Worm (Caenorhabditis elegans) whole organism, L4 larva: ENCODE data around the gene F46G10.1.
A peak's percentile ranks its signal among the peaks of the same experiment; 100 is the strongest.

Experiments used
- D1046.2 ChIP-seq: fragments of 200-800 bp; sonication (Bioruptor generic); IDR thresholded peaks from 2 replicates; pipeline ENCODE4 v1.3.6; 2022; ENCODE audit warnings: missing genetic modification characterization, missing compliant biosample characterization
- F10B5.3 ChIP-seq: sonication (generic microtip); optimal IDR thresholded peaks from 2 replicates; lab custom pipeline; 2016; ENCODE audit warnings: mild to moderate bottlenecking, missing genetic modification characterization, missing compliant biosample characterization
- F37D6.2 ChIP-seq: sonication (generic microtip); optimal IDR thresholded peaks from 2 replicates; lab custom pipeline; 2016; ENCODE audit warnings: mild to moderate bottlenecking, missing genetic modification characterization, missing compliant biosample characterization
- F44E2.7 ChIP-seq: fragments of 200-800 bp; sonication (Bioruptor generic); IDR thresholded peaks from 2 replicates; pipeline ENCODE4 v2.1.2; 2022; ENCODE audit warnings: missing genetic modification characterization, missing compliant biosample characterization
- F49E8.2 ChIP-seq: sonication (generic microtip); optimal IDR thresholded peaks from 2 replicates; lab custom pipeline; 2016; ENCODE audit warnings: missing compliant biosample characterization, mild to moderate bottlenecking, missing genetic modification characterization, borderline replicate concordance
- Y5F2A.4 ChIP-seq: fragments of 200-800 bp; sonication (Bioruptor generic); optimal IDR thresholded peaks from 2 replicates; lab custom pipeline; 2018; ENCODE audit warnings: mild to moderate bottlenecking, missing genetic modification characterization, missing compliant biosample characterization
- ZK546.5 ChIP-seq, 2 experiments: sonication (generic microtip); optimal IDR thresholded peaks; 2 replicates each; lab custom pipeline; 2017; ENCODE audit warnings: missing biosample characterization in 2 of 2, missing genetic modification characterization in 2 of 2
- aha-1 ChIP-seq: fragments of 150-350 bp; peaks from one replicate; lab custom pipeline; 2014; ENCODE audit warnings: missing biosample characterization, missing genetic modification characterization
- aly-2 ChIP-seq: sonication (generic microtip); optimal IDR thresholded peaks from 2 replicates; lab custom pipeline; 2018; ENCODE audit warnings: missing biosample characterization, missing genetic modification characterization
- ama-1 ChIP-seq: fragments of 150-350 bp; optimal IDR thresholded peaks from 2 replicates; lab custom pipeline; 2014; ENCODE audit warnings: inconsistent platforms, mixed read lengths
- arid-1 ChIP-seq: fragments of 200-800 bp; sonication (Bioruptor generic); conservative IDR thresholded peaks from 2 replicates; pipeline ENCODE4 v1.3.6; 2022; ENCODE audit warnings: missing genetic modification reagents, missing genetic modification characterization, missing compliant biosample characterization
- ceh-32 ChIP-seq: sonication (generic microtip); optimal IDR thresholded peaks from 2 replicates; lab custom pipeline; 2016; ENCODE audit warnings: mild to moderate bottlenecking, missing genetic modification characterization, missing compliant biosample characterization; ENCODE audit not compliant: poor library complexity
- ceh-44 ChIP-seq: fragments of 200-800 bp; sonication (Bioruptor generic); IDR thresholded peaks from 2 replicates; pipeline ENCODE4 v1.3.6; 2022; ENCODE audit warnings: missing genetic modification reagents, missing genetic modification characterization, missing compliant biosample characterization
- ceh-62 ChIP-seq: sonication (generic microtip); optimal IDR thresholded peaks from 2 replicates; lab custom pipeline; 2017; ENCODE audit warnings: missing biosample characterization, missing genetic modification characterization
- ceh-82 ChIP-seq: sonication (generic microtip); optimal IDR thresholded peaks from 2 replicates; lab custom pipeline; 2017; ENCODE audit warnings: missing biosample characterization, missing genetic modification characterization
- ces-1 ChIP-seq: fragments of 150-350 bp; sonication (generic microtip); optimal IDR thresholded peaks from 4 replicates; lab custom pipeline; 2014; ENCODE audit warnings: missing biosample characterization, missing genetic modification reagents, missing genetic modification characterization
- daf-16 ChIP-seq, 3 experiments: sonication (generic microtip); optimal IDR thresholded peaks; 2 replicates each; lab custom pipeline; 2016 to 2017; ENCODE audit warnings: missing genetic modification characterization in 3 of 3, missing genetic modification reagents in 3 of 3, mild to moderate bottlenecking in 2 of 3, missing compliant biosample characterization in 2 of 3, missing biosample characterization in 1 of 3, moderate library complexity in 1 of 3
- daf-19 ChIP-seq: fragments of 200-800 bp; sonication (Bioruptor generic); conservative IDR thresholded peaks from 2 replicates; pipeline ENCODE4 v1.3.6; 2022; ENCODE audit warnings: missing genetic modification characterization, missing compliant biosample characterization
- daf-8 ChIP-seq: fragments of 200-800 bp; sonication (Bioruptor generic); IDR thresholded peaks from 2 replicates; pipeline ENCODE4 v1.3.6; 2022; ENCODE audit warnings: missing genetic modification characterization, missing compliant biosample characterization
- dmd-6 ChIP-seq: fragments of 200-800 bp; sonication (Bioruptor generic); IDR thresholded peaks from 2 replicates; pipeline ENCODE4 v1.3.6; 2022; ENCODE audit warnings: missing genetic modification reagents, missing genetic modification characterization, missing compliant biosample characterization
- dmd-8 ChIP-seq: fragments of 200-800 bp; sonication (Bioruptor generic); IDR thresholded peaks from 2 replicates; pipeline ENCODE4 v1.3.6; 2022; ENCODE audit warnings: missing genetic modification characterization, missing compliant biosample characterization
- duxl-1 ChIP-seq: sonication (generic microtip); optimal IDR thresholded peaks from 2 replicates; lab custom pipeline; 2016; ENCODE audit warnings: mild to moderate bottlenecking, missing genetic modification characterization, moderate library complexity, missing compliant biosample characterization; ENCODE audit not compliant: poor library complexity
- dve-1 ChIP-seq: sonication (generic microtip); optimal IDR thresholded peaks from 2 replicates; lab custom pipeline; 2017; ENCODE audit warnings: antibody characterized with exemption, mild to moderate bottlenecking, missing genetic modification characterization, missing compliant biosample characterization; ENCODE audit not compliant: insufficient read depth
- egl-43 ChIP-seq: fragments of 200-800 bp; sonication (Bioruptor generic); IDR thresholded peaks from 2 replicates; pipeline ENCODE4 v1.3.6; 2022; ENCODE audit warnings: missing genetic modification reagents, missing genetic modification characterization, missing compliant biosample characterization
- gei-8 ChIP-seq: fragments of 200-800 bp; sonication (Bioruptor generic); optimal IDR thresholded peaks from 2 replicates; lab custom pipeline; 2018; ENCODE audit warnings: mild to moderate bottlenecking, missing genetic modification characterization, missing compliant biosample characterization
- hlh-11 ChIP-seq: fragments of 200-800 bp; sonication (Bioruptor generic); optimal IDR thresholded peaks from 2 replicates; lab custom pipeline; 2018; ENCODE audit warnings: mild to moderate bottlenecking, missing genetic modification characterization, missing compliant biosample characterization
- hmg-1.1 ChIP-seq: fragments of 200-800 bp; sonication (Bioruptor generic); IDR thresholded peaks from 2 replicates; pipeline ENCODE4 v1.3.6; 2022; ENCODE audit warnings: missing genetic modification reagents, missing genetic modification characterization, missing compliant biosample characterization
- lim-7 ChIP-seq: fragments of 200-800 bp; sonication (Bioruptor generic); IDR thresholded peaks from 2 replicates; pipeline ENCODE4 v1.3.6; 2022; ENCODE audit warnings: missing genetic modification characterization, missing compliant biosample characterization
- lin-29 ChIP-seq: fragments of 200-800 bp; sonication (Bioruptor generic); IDR thresholded peaks from 2 replicates; pipeline ENCODE4 v1.3.6; 2022; ENCODE audit warnings: missing genetic modification reagents, missing genetic modification characterization, missing compliant biosample characterization
- lin-38 ChIP-seq: fragments of 200-800 bp; sonication (Bioruptor generic); IDR thresholded peaks from 2 replicates; pipeline ENCODE4 v1.3.6; 2022; ENCODE audit warnings: missing genetic modification reagents, missing genetic modification characterization, missing compliant biosample characterization
- lir-3 ChIP-seq: sonication (generic microtip); optimal IDR thresholded peaks from 2 replicates; lab custom pipeline; 2016; ENCODE audit warnings: mild to moderate bottlenecking, missing genetic modification characterization, missing compliant biosample characterization
- lsy-2 ChIP-seq, 2 experiments: fragments of 150-350 bp in 1 of 2; sonication (generic microtip) in 1 of 2; optimal IDR thresholded peaks; 2 replicates each; lab custom pipeline; 2014 to 2017; ENCODE audit warnings: missing biosample characterization in 2 of 2, missing genetic modification characterization in 2 of 2
- madf-5 ChIP-seq, 2 experiments: fragments of 200-800 bp; sonication (Bioruptor generic); IDR thresholded peaks; 2 replicates each; pipeline ENCODE4 v1.3.6; 2022; ENCODE audit warnings: missing compliant biosample characterization in 2 of 2, missing genetic modification characterization in 2 of 2
- madf-9 ChIP-seq: fragments of 200-800 bp; sonication (Bioruptor generic); conservative IDR thresholded peaks from 2 replicates; pipeline ENCODE4 v1.3.6; 2022; ENCODE audit warnings: missing genetic modification reagents, missing genetic modification characterization, missing compliant biosample characterization
- mdl-1 ChIP-seq, 2 experiments: fragments of 150-350 bp in 1 of 2; sonication (generic microtip) in 1 of 2; optimal IDR thresholded peaks; 2 replicates each; lab custom pipeline; 2014 to 2017; ENCODE audit warnings: missing biosample characterization in 2 of 2, missing genetic modification characterization in 2 of 2
- mep-1 ChIP-seq: fragments of 150-350 bp; sonication (generic microtip); optimal IDR thresholded peaks from 3 replicates; lab custom pipeline; 2014; ENCODE audit warnings: missing biosample characterization, missing genetic modification characterization
- mes-2 ChIP-seq: sonication (generic microtip); optimal IDR thresholded peaks from 2 replicates; lab custom pipeline; 2016; ENCODE audit warnings: missing genotype, mild to moderate bottlenecking, missing genetic modification characterization, missing compliant biosample characterization; ENCODE audit not compliant: poor library complexity, severe bottlenecking
- mxl-3 ChIP-seq: fragments of 200-800 bp; sonication (Bioruptor generic); optimal IDR thresholded peaks from 2 replicates; lab custom pipeline; 2018; ENCODE audit warnings: mild to moderate bottlenecking, missing genetic modification characterization, missing compliant biosample characterization
- nhr-102 ChIP-seq: sonication (generic microtip); optimal IDR thresholded peaks from 2 replicates; lab custom pipeline; 2016; ENCODE audit warnings: mild to moderate bottlenecking, missing genetic modification characterization, moderate library complexity, missing compliant biosample characterization
- nhr-42 ChIP-seq: fragments of 200-800 bp; sonication (Bioruptor generic); IDR thresholded peaks from 2 replicates; pipeline ENCODE4 v1.3.6; 2022; ENCODE audit warnings: missing genetic modification characterization, missing compliant biosample characterization
- pqm-1 ChIP-seq: sonication (generic microtip); optimal IDR thresholded peaks from 2 replicates; lab custom pipeline; 2017; ENCODE audit warnings: missing biosample characterization, missing genetic modification characterization
- saeg-2 ChIP-seq: fragments of 200-800 bp; sonication (Bioruptor generic); IDR thresholded peaks from 2 replicates; pipeline ENCODE4 v1.3.6; 2022; ENCODE audit warnings: missing genetic modification reagents, missing genetic modification characterization, missing compliant biosample characterization
- set-16 ChIP-seq: fragments of 200-800 bp; sonication (Bioruptor generic); IDR thresholded peaks from 2 replicates; pipeline ENCODE4 v1.3.6; 2022; ENCODE audit warnings: missing genetic modification reagents, missing genetic modification characterization, missing compliant biosample characterization
- snpc-1.2 ChIP-seq: fragments of 200-800 bp; sonication (Bioruptor generic); IDR thresholded peaks from 2 replicates; pipeline ENCODE4 v1.3.6; 2022; ENCODE audit warnings: missing genetic modification reagents, missing genetic modification characterization, missing compliant biosample characterization
- spr-3 ChIP-seq: fragments of 200-800 bp; sonication (Bioruptor generic); optimal IDR thresholded peaks from 2 replicates; lab custom pipeline; 2018; ENCODE audit warnings: mild to moderate bottlenecking, missing genetic modification characterization, missing compliant biosample characterization
- tra-1 ChIP-seq: fragments of 200-800 bp; sonication (Bioruptor generic); IDR thresholded peaks from 2 replicates; pipeline ENCODE4 v1.3.6; 2022; ENCODE audit warnings: missing genetic modification reagents, missing genetic modification characterization, missing compliant biosample characterization
- unc-130 ChIP-seq: sonication (generic microtip); optimal IDR thresholded peaks from 2 replicates; lab custom pipeline; 2016; ENCODE audit warnings: missing genetic modification reagents, missing genetic modification characterization, missing compliant biosample characterization
- unc-62 ChIP-seq, 3 experiments: fragments of 150-350 bp in 1 of 3; sonication (generic microtip); optimal IDR thresholded peaks in 2 of 3; peaks in 1 of 3; 1 replicate in 1 of 3; 2 replicates in 2 of 3; lab custom pipeline; 2014 to 2017; ENCODE audit warnings: missing biosample characterization in 3 of 3, missing genetic modification characterization in 3 of 3, missing genetic modification reagents in 3 of 3, missing genotype in 1 of 3
- zfp-3 ChIP-seq: fragments of 200-800 bp; sonication (Bioruptor generic); conservative IDR thresholded peaks from 2 replicates; pipeline ENCODE4 v1.3.6; 2022; ENCODE audit warnings: missing genetic modification reagents, missing genetic modification characterization, missing compliant biosample characterization
- zip-2 ChIP-seq: fragments of 150-350 bp; optimal IDR thresholded peaks from 2 replicates; lab custom pipeline; 2014; ENCODE audit warnings: missing biosample characterization, missing genetic modification characterization
- ztf-11 ChIP-seq: fragments of 150-350 bp; optimal IDR thresholded peaks from 2 replicates; lab custom pipeline; 2014; ENCODE audit warnings: missing biosample characterization, missing genetic modification characterization

Gene F46G10.1

DNA sequence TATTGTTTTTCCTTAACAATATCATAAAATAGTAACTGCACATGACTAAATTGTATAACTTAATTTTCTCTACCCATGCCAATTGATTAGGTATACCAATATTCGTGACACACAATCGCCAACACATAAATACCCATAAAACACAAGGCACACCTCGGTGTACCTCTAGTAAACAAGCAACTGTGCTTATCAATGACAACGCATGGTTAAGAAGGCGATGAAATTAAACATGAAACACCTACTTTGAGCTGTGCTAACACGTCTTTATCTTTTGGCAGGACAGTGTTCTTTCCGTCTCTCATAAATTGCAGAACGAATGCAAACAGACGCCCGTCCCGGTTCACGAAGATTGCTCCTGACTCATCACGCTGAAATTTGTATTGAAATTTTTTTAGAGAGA is 792 bp downstream of the F46G10.1 start (continued):
- TF ChIP-seq F10B5.3 (tag; lab: Kevin White, UChicago) (no peak), hmg-1.1 (GFP tag; lab: Robert Waterston, UW) (no peak), ama-1 (lab: Kevin White, UChicago) (no peak), ztf-11 (tag; lab: Kevin White, UChicago) (no peak), F49E8.2 (no peak), daf-19 (no peak), aly-2 (tag; lab: Kevin White, UChicago) (no peak), egl-43 (no peak), ceh-82 (tag; lab: Kevin White, UChicago) (no peak), mep-1 (tag; lab: Kevin White, UChicago) (peak; percentile 34), nhr-42 (no peak), lsy-2 (tag; optimal IDR thresholded peaks at IDR 0.05; lab: Kevin White, UChicago) (no peak), mes-2 (tag; lab: Kevin White, UChicago) (peak; percentile 27), madf-5 (GFP tag; IDR thresholded peaks at IDR 0.05; lab: Robert Waterston, UW) (no peak), arid-1 (no peak), nhr-102 (peak; percentile 74), zfp-3 (GFP tag; lab: Robert Waterston, UW) (no peak), lim-7 (GFP tag; lab: Robert Waterston, UW) (no peak), F37D6.2 (tag; lab: Kevin White, UChicago) (no peak), pqm-1 (tag; lab: Kevin White, UChicago) (peak; percentile 92), dmd-8 (GFP tag; lab: Robert Waterston, UW) (no peak), D1046.2 (GFP tag; lab: Robert Waterston, UW) (no peak), unc-130 (GFP tag; lab: Kevin White, UChicago) (no peak), mxl-3 (GFP tag; lab: Kevin White, UChicago) (peak; percentile 67), mdl-1 (tag; optimal IDR thresholded peaks at IDR 0.05; lab: Kevin White, UChicago) (peak in 1 of 2 experiments; percentile 62), ceh-62 (tag; lab: Kevin White, UChicago) (no peak), madf-9 (GFP tag; lab: Robert Waterston, UW) (no peak), lin-29 (GFP tag; lab: Robert Waterston, UW) (no peak), ceh-32 (tag; lab: Kevin White, UChicago) (no peak), dve-1 (tag; lab: Kevin White, UChicago) (peak; percentile 96), F44E2.7 (GFP tag; lab: Robert Waterston, UW) (no peak), set-16 (GFP tag; lab: Robert Waterston, UW) (no peak), ces-1 (GFP tag; lab: Kevin White, UChicago) (no peak), lir-3 (tag; lab: Kevin White, UChicago) (no peak), Y5F2A.4 (GFP tag; lab: Kevin White, UChicago) (no peak), lin-38 (GFP tag; lab: Robert Waterston, UW) (no peak), gei-8 (no peak), snpc-1.2 (GFP tag; lab: Robert Waterston, UW) (no peak), ceh-44 (no peak), duxl-1 (no peak), tra-1 (peak; percentile 72; the same call in 1 of the 2 replicates), dmd-6 (GFP tag; lab: Robert Waterston, UW) (peak; percentile 93), hlh-11 (tag; lab: Kevin White, UChicago) (peak; percentile 91), unc-62 (GFP tag; optimal IDR thresholded peaks at IDR 0.05 in 1 of 2; lab: Kevin White, UChicago) (no peak), unc-62 (tag; optimal IDR thresholded peaks at IDR 0.05; lab: Kevin White, UChicago) (no peak), zip-2 (tag; lab: Kevin White, UChicago) (peak; percentile 27), saeg-2 (GFP tag; lab: Robert Waterston, UW) (no peak), daf-16 (GFP tag; optimal IDR thresholded peaks at IDR 0.05; lab: Kevin White, UChicago) (peak in 1 of 2 experiments; percentile 86), daf-16 (tag; optimal IDR thresholded peaks at IDR 0.05; lab: Kevin White, UChicago) (peak; percentile 100), spr-3 (no peak), daf-8 (no peak), aha-1 (tag; lab: Kevin White, UChicago) (no peak), ZK546.5 (tag; optimal IDR thresholded peaks at IDR 0.05; lab: Kevin White, UChicago) (no peak)
